Worm (Caenorhabditis elegans) whole organism, late embryonic: ENCODE measurements around the gene bath-44.

Experiments used
- ceh-31 ChIP-seq: sonication (generic microtip); optimal IDR thresholded peaks from 2 replicates; lab custom pipeline; 2016; ENCODE audit warnings: missing genetic modification characterization, missing compliant biosample characterization
- ceh-45 ChIP-seq: fragments of 200-800 bp; sonication (Bioruptor generic); IDR thresholded peaks from 2 replicates; pipeline ENCODE4 v1.3.6; 2022; ENCODE audit warnings: missing genetic modification reagents, missing genetic modification characterization, missing compliant biosample characterization
- elt-2 ChIP-seq: sonication (generic microtip); optimal IDR thresholded peaks from 2 replicates; lab custom pipeline; 2016; ENCODE audit warnings: missing genetic modification reagents, missing genetic modification characterization, missing compliant biosample characterization
- fkh-10 ChIP-seq: fragments of 150-350 bp; optimal IDR thresholded peaks from 2 replicates; lab custom pipeline; 2014; ENCODE audit warnings: missing biosample characterization, missing genetic modification reagents, missing genetic modification characterization
- hlh-6 ChIP-seq: sonication (generic microtip); optimal IDR thresholded peaks from 2 replicates; lab custom pipeline; 2016; ENCODE audit warnings: missing genotype, missing genetic modification characterization, missing compliant biosample characterization
- nfya-1 ChIP-seq: sonication (generic microtip); optimal IDR thresholded peaks from 2 replicates; lab custom pipeline; 2017; ENCODE audit warnings: missing genetic modification characterization, mild to moderate bottlenecking, missing compliant biosample characterization, antibody characterized with exemption, moderate library complexity
- ref-2 ChIP-seq: sonication (generic microtip); optimal IDR thresholded peaks from 2 replicates; lab custom pipeline; 2016; ENCODE audit warnings: missing genetic modification characterization, missing compliant biosample characterization
- rnt-1 ChIP-seq: sonication (generic microtip); optimal IDR thresholded peaks from 2 replicates; lab custom pipeline; 2016; ENCODE audit warnings: missing genetic modification characterization, missing compliant biosample characterization
- sox-4 ChIP-seq: sonication (generic microtip); optimal IDR thresholded peaks from 2 replicates; lab custom pipeline; 2017; ENCODE audit warnings: mild to moderate bottlenecking, missing genetic modification characterization, inconsistent platforms, missing compliant biosample characterization
- tbx-2 ChIP-seq: sonication (generic microtip); optimal IDR thresholded peaks from 2 replicates; lab custom pipeline; 2016; ENCODE audit warnings: missing genetic modification characterization, missing compliant biosample characterization
- ttx-3 ChIP-seq: sonication (generic microtip); optimal IDR thresholded peaks from 2 replicates; lab custom pipeline; 2016; ENCODE audit warnings: missing genetic modification reagents, missing genetic modification characterization, missing compliant biosample characterization

DNA sequence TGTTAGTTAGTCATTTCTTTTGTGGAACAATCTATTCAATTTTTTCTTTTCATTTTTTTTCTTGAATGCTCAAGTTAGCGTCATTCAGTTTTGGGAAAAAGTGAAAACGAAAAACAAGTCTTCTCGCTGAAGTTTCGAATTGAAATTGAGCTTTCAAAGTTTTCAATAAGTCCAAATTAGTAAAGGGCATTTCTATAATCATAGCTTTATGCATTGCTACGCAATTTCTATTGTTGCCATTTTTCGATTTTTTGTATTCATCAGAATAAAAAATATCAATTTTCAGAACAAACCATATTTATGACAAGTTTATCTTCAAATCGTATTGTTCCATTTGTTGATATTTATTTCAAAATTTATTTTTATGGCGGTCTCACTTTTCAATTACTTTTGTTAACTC, 13.4 kb downstream of the bath-44 start, which contains the start of gene srd-55:
- no peak for TF ChIP-seq ref-2
- TF ChIP-seq elt-2 (tag; lab: Kevin White, UChicago): no peak
- no peak for TF ChIP-seq rnt-1 (tag; lab: Kevin White, UChicago)
- no peak for TF ChIP-seq hlh-6 (tag; lab: Kevin White, UChicago)
- TF ChIP-seq ceh-45 (GFP tag; lab: Robert Waterston, UW): no peak
- no peak for TF ChIP-seq fkh-10 (GFP tag; lab: Kevin White, UChicago)
- no peak for TF ChIP-seq ceh-31 (tag; lab: Kevin White, UChicago)
- TF ChIP-seq tbx-2 (tag; lab: Kevin White, UChicago): no peak
- no peak for TF ChIP-seq sox-4
- no peak for TF ChIP-seq nfya-1 (tag; lab: Kevin White, UChicago)
- no peak for TF ChIP-seq ttx-3 (tag; lab: Kevin White, UChicago)
